Worm (Caenorhabditis elegans) whole organism, late embryonic: Measurements from ENCODE around the gene ard-1.

Source experiments
- C08G9.2 ChIP-seq: sonication (generic microtip); optimal IDR thresholded peaks from 2 replicates; lab custom pipeline; 2016; ENCODE audit warnings: mild to moderate bottlenecking, missing genetic modification characterization, moderate library complexity, missing compliant biosample characterization
- F13H6.1 ChIP-seq: sonication (generic microtip); optimal IDR thresholded peaks from 2 replicates; lab custom pipeline; 2016; ENCODE audit warnings: missing genetic modification characterization, missing compliant biosample characterization
- K02D7.2 ChIP-seq: sonication (generic microtip); optimal IDR thresholded peaks from 2 replicates; lab custom pipeline; 2017; ENCODE audit warnings: mild to moderate bottlenecking, missing genetic modification characterization, missing compliant biosample characterization
- K09A11.1 ChIP-seq: sonication (generic microtip); optimal IDR thresholded peaks from 2 replicates; lab custom pipeline; 2017; ENCODE audit warnings: antibody characterized with exemption, mild to moderate bottlenecking, missing genetic modification characterization, missing compliant biosample characterization; ENCODE audit not compliant: insufficient read depth
- T23F11.4 ChIP-seq: fragments of 200-800 bp; sonication (Bioruptor generic); optimal IDR thresholded peaks from 2 replicates; lab custom pipeline; 2018; ENCODE audit warnings: mild to moderate bottlenecking, missing genetic modification characterization, missing compliant biosample characterization
- ahr-1 ChIP-seq: sonication (generic microtip); optimal IDR thresholded peaks from 2 replicates; lab custom pipeline; 2016; ENCODE audit warnings: missing genetic modification characterization, missing compliant biosample characterization
- ama-1 ChIP-seq: fragments of 150-350 bp; optimal IDR thresholded peaks from 2 replicates; lab custom pipeline; 2014
- ceh-14 ChIP-seq: sonication (generic microtip); optimal IDR thresholded peaks from 2 replicates; lab custom pipeline; 2016; ENCODE audit warnings: missing genotype, missing genetic modification characterization, missing compliant biosample characterization
- ceh-18 ChIP-seq: sonication (generic microtip); optimal IDR thresholded peaks from 2 replicates; lab custom pipeline; 2016; ENCODE audit warnings: missing genetic modification characterization, missing compliant biosample characterization
- ceh-19 ChIP-seq: fragments of 200-800 bp; sonication (Bioruptor generic); optimal IDR thresholded peaks from 2 replicates; lab custom pipeline; 2018; ENCODE audit warnings: mild to moderate bottlenecking, missing genetic modification characterization, missing compliant biosample characterization
- ceh-2 ChIP-seq: sonication (generic microtip); optimal IDR thresholded peaks from 2 replicates; lab custom pipeline; 2016; ENCODE audit warnings: missing genotype, missing genetic modification characterization, missing compliant biosample characterization
- ceh-30 ChIP-seq: fragments of 150-350 bp; optimal IDR thresholded peaks from 2 replicates; lab custom pipeline; 2014; ENCODE audit warnings: missing biosample characterization, missing genetic modification characterization
- ceh-31 ChIP-seq: sonication (generic microtip); optimal IDR thresholded peaks from 2 replicates; lab custom pipeline; 2016; ENCODE audit warnings: missing genetic modification characterization, missing compliant biosample characterization
- ceh-34 ChIP-seq: sonication (generic microtip); optimal IDR thresholded peaks from 2 replicates; lab custom pipeline; 2016; ENCODE audit warnings: mild to moderate bottlenecking, missing genetic modification characterization, missing compliant biosample characterization
- ceh-45 ChIP-seq: fragments of 200-800 bp; sonication (Bioruptor generic); IDR thresholded peaks from 2 replicates; pipeline ENCODE4 v1.3.6; 2022; ENCODE audit warnings: missing genetic modification reagents, missing genetic modification characterization, missing compliant biosample characterization
- che-1 ChIP-seq: sonication (generic microtip); optimal IDR thresholded peaks from 2 replicates; lab custom pipeline; 2016; ENCODE audit warnings: mild to moderate bottlenecking, missing genetic modification characterization, missing compliant biosample characterization
- elt-4 ChIP-seq: sonication (generic microtip); optimal IDR thresholded peaks from 2 replicates; lab custom pipeline; 2016; ENCODE audit warnings: missing genetic modification characterization, missing compliant biosample characterization
- eyg-1 ChIP-seq: sonication (generic microtip); optimal IDR thresholded peaks from 2 replicates; lab custom pipeline; 2016; ENCODE audit warnings: missing genotype, missing genetic modification characterization, missing compliant biosample characterization
- fax-1 ChIP-seq: sonication (generic microtip); optimal IDR thresholded peaks from 2 replicates; lab custom pipeline; 2016; ENCODE audit warnings: missing genotype, missing genetic modification characterization, missing compliant biosample characterization
- fkh-6 ChIP-seq: sonication (generic microtip); optimal IDR thresholded peaks from 2 replicates; lab custom pipeline; 2016; ENCODE audit warnings: missing genetic modification characterization, missing compliant biosample characterization
- gmeb-2 ChIP-seq: sonication (generic microtip); optimal IDR thresholded peaks from 2 replicates; lab custom pipeline; 2016; ENCODE audit warnings: missing genetic modification characterization, inconsistent platforms, missing compliant biosample characterization
- hlh-13 ChIP-seq: fragments of 200-800 bp; sonication (Bioruptor generic); optimal IDR thresholded peaks from 2 replicates; lab custom pipeline; 2018; ENCODE audit warnings: mild to moderate bottlenecking, missing genetic modification characterization, missing compliant biosample characterization
- lim-6 ChIP-seq: sonication (generic microtip); optimal IDR thresholded peaks from 2 replicates; lab custom pipeline; 2016; ENCODE audit warnings: missing genetic modification characterization, missing compliant biosample characterization
- lin-11 ChIP-seq: fragments of 200-800 bp; sonication (Bioruptor generic); optimal IDR thresholded peaks from 2 replicates; lab custom pipeline; 2018; ENCODE audit warnings: mild to moderate bottlenecking, missing genetic modification characterization, missing compliant biosample characterization
- madf-2 ChIP-seq: sonication (generic microtip); optimal IDR thresholded peaks from 2 replicates; lab custom pipeline; 2017; ENCODE audit warnings: missing genetic modification characterization, missing compliant biosample characterization
- nfya-1 ChIP-seq: sonication (generic microtip); optimal IDR thresholded peaks from 2 replicates; lab custom pipeline; 2017; ENCODE audit warnings: missing genetic modification characterization, mild to moderate bottlenecking, missing compliant biosample characterization, antibody characterized with exemption, moderate library complexity
- nhr-11 ChIP-seq: fragments of 150-350 bp; optimal IDR thresholded peaks from 2 replicates; lab custom pipeline; 2014; ENCODE audit warnings: missing biosample characterization, missing genetic modification characterization
- pag-3 ChIP-seq: sonication (generic microtip); optimal IDR thresholded peaks from 2 replicates; lab custom pipeline; 2016; ENCODE audit warnings: missing compliant biosample characterization, missing genetic modification characterization, borderline replicate concordance
- pat-9 ChIP-seq: fragments of 200-800 bp; sonication (Bioruptor generic); optimal IDR thresholded peaks from 2 replicates; lab custom pipeline; 2018; ENCODE audit warnings: mild to moderate bottlenecking, missing genetic modification characterization, moderate library complexity, missing compliant biosample characterization
- pax-1 ChIP-seq: fragments of 150-350 bp; optimal IDR thresholded peaks from 2 replicates; lab custom pipeline; 2014; ENCODE audit warnings: missing biosample characterization, missing genetic modification characterization
- pha-2 ChIP-seq: sonication (generic microtip); optimal IDR thresholded peaks from 2 replicates; lab custom pipeline; 2017; ENCODE audit warnings: mild to moderate bottlenecking, missing genetic modification characterization, missing compliant biosample characterization
- pha-4 ChIP-seq: fragments of 150-350 bp; optimal IDR thresholded peaks from 2 replicates; lab custom pipeline; 2018; ENCODE audit warnings: missing biosample characterization, missing genetic modification reagents, missing genetic modification characterization
- pqm-1 ChIP-seq: sonication (generic microtip); optimal IDR thresholded peaks from 2 replicates; lab custom pipeline; 2016; ENCODE audit warnings: missing genetic modification characterization, missing compliant biosample characterization
- pros-1 ChIP-seq: fragments of 150-350 bp; optimal IDR thresholded peaks from 2 replicates; lab custom pipeline; 2014; ENCODE audit warnings: missing biosample characterization, missing genetic modification reagents, missing genetic modification characterization
- ref-2 ChIP-seq: sonication (generic microtip); optimal IDR thresholded peaks from 2 replicates; lab custom pipeline; 2016; ENCODE audit warnings: missing genetic modification characterization, missing compliant biosample characterization
- rnt-1 ChIP-seq: sonication (generic microtip); optimal IDR thresholded peaks from 2 replicates; lab custom pipeline; 2016; ENCODE audit warnings: missing genetic modification characterization, missing compliant biosample characterization
- sdc-2 ChIP-seq: sonication (generic microtip); optimal IDR thresholded peaks from 2 replicates; lab custom pipeline; 2016; ENCODE audit warnings: missing genotype, missing genetic modification characterization, missing compliant biosample characterization
- sox-2 ChIP-seq: fragments of 200-800 bp; sonication (Bioruptor generic); IDR thresholded peaks from 2 replicates; pipeline ENCODE4 v1.3.6; 2022; ENCODE audit warnings: missing genetic modification reagents, missing genetic modification characterization, missing compliant biosample characterization
- syd-9 ChIP-seq: sonication (generic microtip); optimal IDR thresholded peaks from 2 replicates; lab custom pipeline; 2016; ENCODE audit warnings: mild to moderate bottlenecking, missing genetic modification characterization, moderate library complexity, missing compliant biosample characterization
- tbx-2 ChIP-seq: sonication (generic microtip); optimal IDR thresholded peaks from 2 replicates; lab custom pipeline; 2016; ENCODE audit warnings: missing genetic modification characterization, missing compliant biosample characterization
- tbx-7 ChIP-seq: sonication (generic microtip); optimal IDR thresholded peaks from 2 replicates; lab custom pipeline; 2016; ENCODE audit warnings: missing genotype, missing genetic modification characterization, missing compliant biosample characterization
- ttx-3 ChIP-seq: sonication (generic microtip); optimal IDR thresholded peaks from 2 replicates; lab custom pipeline; 2016; ENCODE audit warnings: missing genetic modification reagents, missing genetic modification characterization, missing compliant biosample characterization
- unc-3 ChIP-seq, 2 experiments: fragments of 200-800 bp in 1 of 2; sonication (Bioruptor generic) in 1 of 2; sonication (generic microtip) in 1 of 2; conservative IDR thresholded peaks in 1 of 2; optimal IDR thresholded peaks in 1 of 2; 2 replicates each; pipeline versions ENCODE4 v1.3.6 to Lab custom; 2016 to 2022; ENCODE audit warnings: missing compliant biosample characterization in 2 of 2, missing genetic modification characterization in 2 of 2, missing genetic modification reagents in 1 of 2
- unc-55 ChIP-seq: sonication (generic microtip); optimal IDR thresholded peaks from 2 replicates; lab custom pipeline; 2017; ENCODE audit warnings: missing biosample characterization, missing genetic modification reagents, missing genetic modification characterization
- unc-86 ChIP-seq: sonication (generic microtip); optimal IDR thresholded peaks from 2 replicates; lab custom pipeline; 2016; ENCODE audit warnings: missing genetic modification characterization, missing compliant biosample characterization

The ard-1 gene

DNA sequence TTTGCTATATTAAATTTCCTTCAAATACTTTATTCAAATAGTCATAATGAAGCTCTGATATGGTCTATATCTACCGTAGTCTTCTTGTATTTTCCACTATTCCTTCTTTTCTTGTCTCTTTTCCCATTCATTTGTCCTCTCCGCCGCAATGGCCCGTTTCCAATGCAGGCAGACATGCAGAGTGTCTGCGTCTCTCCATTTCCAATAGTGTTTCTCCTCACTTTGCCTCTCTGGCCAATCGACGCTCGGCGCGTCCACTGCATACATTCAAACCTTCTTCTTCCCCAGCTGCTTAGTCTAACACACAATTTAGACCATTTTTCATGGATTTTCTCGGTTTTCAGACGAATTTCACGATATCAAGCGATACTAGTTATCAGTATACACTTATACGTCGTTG is 5.9 kb upstream of the ard-1 start:
- TF ChIP-seq K02D7.2 (tag; lab: Kevin White, UChicago) (no peak), C08G9.2 (tag; lab: Kevin White, UChicago) (no peak), lin-11 (tag; lab: Kevin White, UChicago) (no peak), ahr-1 (no peak), ceh-31 (tag; lab: Kevin White, UChicago) (peak; percentile 40), pha-2 (no peak), ceh-34 (tag; lab: Kevin White, UChicago) (peak; percentile 17), syd-9 (tag; lab: Kevin White, UChicago) (no peak), unc-55 (GFP tag; lab: Kevin White, UChicago) (no peak), unc-3 (GFP tag; conservative IDR thresholded peaks at IDR 0.05; lab: Robert Waterston, UW) (no peak), unc-3 (tag; optimal IDR thresholded peaks at IDR 0.05; lab: Kevin White, UChicago) (no peak), ceh-19 (GFP tag; lab: Kevin White, UChicago) (no peak), pros-1 (tag; lab: Kevin White, UChicago) (peak; percentile 40), nfya-1 (tag; lab: Kevin White, UChicago) (peak; percentile 100), tbx-7 (tag; lab: Kevin White, UChicago) (no peak), rnt-1 (tag; lab: Kevin White, UChicago) (no peak), F13H6.1 (tag; lab: Kevin White, UChicago) (no peak), ceh-18 (no peak), gmeb-2 (tag; lab: Kevin White, UChicago) (no peak), ceh-2 (tag; lab: Kevin White, UChicago) (peak; percentile 6), nhr-11 (no peak), fkh-6 (tag; lab: Kevin White, UChicago) (no peak), che-1 (tag; lab: Kevin White, UChicago) (no peak), tbx-2 (tag; lab: Kevin White, UChicago) (no peak), K09A11.1 (no peak), eyg-1 (tag; lab: Kevin White, UChicago) (no peak), sox-2 (GFP tag; lab: Robert Waterston, UW) (no peak; the same call in 1 of the 2 replicates), ama-1 (lab: Kevin White, UChicago) (no peak), ttx-3 (tag; lab: Kevin White, UChicago) (no peak), fax-1 (tag; lab: Kevin White, UChicago) (no peak), pqm-1 (no peak), ref-2 (tag; lab: Kevin White, UChicago) (no peak), pat-9 (tag; lab: Kevin White, UChicago) (no peak), lim-6 (tag; lab: Kevin White, UChicago) (no peak), elt-4 (tag; lab: Kevin White, UChicago) (no peak), unc-86 (tag; lab: Kevin White, UChicago) (no peak), hlh-13 (GFP tag; lab: Kevin White, UChicago) (no peak), T23F11.4 (GFP tag; lab: Kevin White, UChicago) (no peak), ceh-45 (no peak), pax-1 (tag; lab: Kevin White, UChicago) (no peak), sdc-2 (no peak), pag-3 (tag; lab: Kevin White, UChicago) (no peak), pha-4 (tag; lab: Kevin White, UChicago) (no peak)

- TF ChIP-seq ahr-1 (no peak), ref-2 (tag; lab: Kevin White, UChicago) (no peak), ceh-14 (tag; lab: Kevin White, UChicago) (no peak), ceh-19 (GFP tag; lab: Kevin White, UChicago) (no peak), pha-4 (tag; lab: Kevin White, UChicago) (no peak), ceh-30 (tag; lab: Kevin White, UChicago) (no peak), madf-2 (tag; lab: Kevin White, UChicago) (no peak)
Observed at ce11 chrIV:11125604-11126003, 5.5 kb upstream of the ard-1 start.
